Worm (Caenorhabditis elegans): ENCODE results near the gene tbp-1.

tbp-1 gene

DNA sequence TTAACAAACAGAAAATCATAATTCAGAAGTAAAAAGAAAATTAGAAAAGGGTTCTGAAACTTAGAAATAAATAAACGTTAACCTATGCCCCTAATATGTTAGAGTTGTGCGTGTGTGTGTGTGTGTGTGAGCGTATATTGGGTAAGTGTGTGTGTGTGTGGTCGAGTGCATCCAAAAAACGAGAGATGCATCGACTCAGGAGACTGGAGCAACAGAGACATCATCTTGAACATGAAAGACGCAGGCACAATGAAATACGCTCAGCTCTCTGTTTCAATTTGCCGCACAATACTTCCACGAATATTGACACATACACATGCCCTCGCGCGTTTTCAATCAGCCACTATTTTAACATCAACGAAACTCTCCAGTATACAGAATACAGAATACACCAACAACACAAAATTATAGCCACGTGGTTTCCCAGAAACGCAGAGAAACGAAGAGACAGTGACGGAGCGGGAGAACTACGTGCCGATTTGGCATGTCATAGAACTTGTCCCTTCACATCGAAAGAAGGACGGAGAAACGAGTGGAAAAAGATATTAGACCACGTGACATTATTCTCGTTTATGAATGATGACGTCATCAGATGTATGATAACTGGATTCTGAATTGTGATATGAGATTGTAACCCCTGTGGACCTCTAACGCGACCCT, 7.6 kb upstream of the tbp-1 start (continued):
- TF ChIP-seq hmg-1.1 (GFP tag; IDR thresholded peaks at IDR 0.05) (peak; percentile 35; the same call in 1 of the 2 replicates), Y75B8A.6 (GFP tag; IDR thresholded peaks at IDR 0.05) (no peak), nhr-41 (GFP tag; IDR thresholded peaks at IDR 0.05) (no peak), rbr-2 (tag; optimal IDR thresholded peaks at IDR 0.05) (peak; percentile 55)

DNA sequence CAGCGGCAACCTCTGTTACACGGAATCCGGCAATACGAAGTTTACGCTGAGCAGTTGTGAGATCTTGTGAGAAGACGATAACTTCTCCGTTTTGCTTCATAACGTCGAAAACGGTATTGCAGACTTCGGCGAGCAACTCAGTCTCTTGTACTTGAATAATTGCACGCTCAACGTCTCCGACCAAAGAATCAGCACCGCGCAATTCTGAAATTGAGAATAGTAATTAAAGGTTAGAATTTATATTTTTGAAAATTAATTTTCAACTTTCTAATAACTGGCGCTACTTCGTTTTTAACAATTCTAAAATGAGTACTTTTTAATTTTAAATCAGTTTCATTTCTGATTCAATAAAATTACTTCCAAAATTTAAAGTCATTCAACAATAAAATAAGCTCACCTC, 5.3 kb upstream of the tbp-1 start:
- TF ChIP-seq unc-62 (GFP tag; optimal IDR thresholded peaks at IDR 0.05 in 1 of 2) = peak in 1 of 2 experiments; percentile 91
- no peak for TF ChIP-seq unc-62 (tag; optimal IDR thresholded peaks at IDR 0.05)
- no peak for TF ChIP-seq lir-3 (tag; optimal IDR thresholded peaks at IDR 0.05)

DNA sequence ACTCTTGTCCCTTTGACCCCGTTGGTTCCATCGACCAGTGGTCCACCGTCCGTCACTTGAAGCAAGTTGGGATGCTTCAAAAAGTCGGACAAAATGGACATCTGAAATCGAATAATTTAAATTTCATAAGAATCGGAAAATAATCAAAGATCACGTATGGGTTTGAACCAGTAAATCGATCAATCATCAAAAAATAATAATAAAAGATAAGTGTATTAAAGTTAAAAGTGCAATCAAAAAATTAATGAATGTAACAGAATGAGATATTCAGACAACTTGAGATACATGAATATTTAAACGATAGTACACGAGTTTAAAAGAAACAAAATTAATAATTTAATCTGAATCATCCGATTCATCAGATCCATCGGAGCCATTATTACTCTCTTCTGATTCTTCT, 4.9 kb upstream of the tbp-1 start, which contains the start of gene T20B12.7:
Gene T20B12.7 (minus strand): TSS at position 101 of the 400 bp plus-strand sequence.
- TF ChIP-seq saeg-2 (GFP tag; IDR thresholded peaks at IDR 0.05) (no peak), ceh-62 (tag; optimal IDR thresholded peaks at IDR 0.05) (no peak), snpc-1.2 (GFP tag; IDR thresholded peaks at IDR 0.05) (no peak), daf-8 (GFP tag; IDR thresholded peaks at IDR 0.05) (no peak), ctbp-1 (GFP tag; IDR thresholded peaks at IDR 0.05) (no peak), ZK337.2 (GFP tag; IDR thresholded peaks at IDR 0.05) (no peak), Y75B8A.6 (GFP tag; IDR thresholded peaks at IDR 0.05) (no peak), F44E2.7 (GFP tag; IDR thresholded peaks at IDR 0.05) (no peak), egl-27 (tag; optimal IDR thresholded peaks at IDR 0.05) (no peak), ces-1 (GFP tag; optimal IDR thresholded peaks at IDR 0.05) (no peak), ztf-11 (tag; optimal IDR thresholded peaks at IDR 0.05) (no peak), nhr-6 (tag; optimal IDR thresholded peaks at IDR 0.05) (no peak), nhr-77 (tag; optimal IDR thresholded peaks at IDR 0.05) (no peak), ceh-28 (tag; optimal IDR thresholded peaks at IDR 0.05) (no peak), D1046.2 (GFP tag; IDR thresholded peaks at IDR 0.05) (no peak), daf-12 (tag; optimal IDR thresholded peaks at IDR 0.05) (no peak), jun-1 (tag; optimal IDR thresholded peaks at IDR 0.05) (no peak), F37D6.2 (tag; optimal IDR thresholded peaks at IDR 0.05) (no peak)

DNA sequence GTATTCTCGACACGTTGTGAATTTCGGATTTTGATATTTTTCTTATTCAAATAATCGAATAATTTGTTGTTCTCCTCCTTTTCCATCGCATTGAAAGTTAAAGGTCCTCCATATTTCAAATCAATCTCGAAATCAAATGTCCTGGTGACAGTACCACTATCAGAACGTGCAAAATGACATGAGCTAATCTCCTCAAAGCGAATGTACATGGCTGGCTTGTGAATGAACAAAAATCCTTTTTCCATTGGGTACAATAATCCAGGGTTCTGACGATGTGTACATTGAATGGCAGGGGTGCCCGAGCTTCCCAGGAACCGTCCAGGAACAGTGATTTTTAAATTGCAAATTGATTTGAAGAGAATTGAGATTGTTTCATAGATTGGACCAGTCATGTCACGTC, 3.7 kb upstream of the tbp-1 start:
- peak; percentile 91 for TF ChIP-seq aha-1 (tag)
- no peak for TF ChIP-seq F44E2.7 (GFP tag; IDR thresholded peaks at IDR 0.05)

DNA sequence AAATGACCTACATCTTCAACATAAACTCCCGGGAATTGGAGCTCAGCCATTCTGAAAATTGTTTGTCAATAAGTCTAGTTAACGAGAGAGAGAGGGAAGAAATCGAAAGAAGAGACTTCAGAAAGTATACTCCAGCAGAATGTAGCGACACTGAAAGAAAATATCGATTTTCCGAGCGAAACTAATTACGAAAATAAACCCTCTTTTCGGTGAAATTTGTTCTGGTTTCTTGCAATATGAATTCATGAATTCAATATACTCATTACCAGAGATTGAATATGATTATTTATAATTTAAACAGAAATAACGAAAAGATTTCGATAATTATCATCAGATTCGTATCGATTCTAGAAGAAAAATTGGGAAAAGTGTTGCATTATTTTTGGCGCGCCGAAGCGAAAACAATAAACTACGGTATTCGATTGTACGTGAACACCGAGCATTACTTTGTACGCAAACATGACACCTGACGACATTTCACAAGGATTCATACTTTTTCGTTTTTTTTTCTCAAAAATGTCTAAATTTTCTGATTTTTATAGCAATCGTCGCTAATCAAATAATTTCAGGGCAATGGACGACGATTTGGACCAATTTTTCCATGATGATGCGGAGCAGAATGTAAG, 2.2 kb upstream of the tbp-1 start, which contains the start of the genes hmg-4 and T20B12.3:
Gene hmg-4 (minus strand): TSS at position 51 of the 626 bp plus-strand sequence.
Gene T20B12.3 (plus strand): TSS at position 570 of the 626 bp plus-strand sequence.
- peak; percentile 44 for TF ChIP-seq T20F7.1 (GFP tag; optimal IDR thresholded peaks at IDR 0.05)
- TF ChIP-seq nhr-102 (tag; optimal IDR thresholded peaks at IDR 0.05) = no peak
- TF ChIP-seq T26A8.4 (GFP tag; IDR thresholded peaks at IDR 0.05) = no peak
- peak; percentile 34 for TF ChIP-seq mep-1 (tag; optimal IDR thresholded peaks at IDR 0.05)
- peak; percentile 34 for TF ChIP-seq unc-130 (GFP tag; optimal IDR thresholded peaks at IDR 0.05)
- TF ChIP-seq daf-16 (GFP tag; optimal IDR thresholded peaks at IDR 0.05) = no peak
- peak; percentile 36 for TF ChIP-seq daf-16 (tag; optimal IDR thresholded peaks at IDR 0.05)
- peak in 1 of 2 experiments; percentile 98 for TF ChIP-seq lsy-2 (tag; optimal IDR thresholded peaks at IDR 0.05)
- no peak for TF ChIP-seq ceh-44 (GFP tag; IDR thresholded peaks at IDR 0.05)
- no peak for TF ChIP-seq nhr-237 (tag; optimal IDR thresholded peaks at IDR 0.05)
- peak; percentile 11 for TF ChIP-seq rbr-2 (tag; optimal IDR thresholded peaks at IDR 0.05)
- peak; percentile 15 for TF ChIP-seq dve-1 (tag; optimal IDR thresholded peaks at IDR 0.05; ENCODE audit: insufficient read depth)
- TF ChIP-seq hlh-30 (tag; optimal IDR thresholded peaks at IDR 0.05; ENCODE audit: insufficient read depth) = peak; percentile 51
- no peak for TF ChIP-seq cey-2 (tag; optimal IDR thresholded peaks at IDR 0.05; ENCODE audit: borderline replicate concordance, insufficient read depth)
- TF ChIP-seq mes-2 (tag; optimal IDR thresholded peaks at IDR 0.05; ENCODE audit: poor library complexity, severe bottlenecking) = peak; percentile 62
- peak; percentile 61 for TF ChIP-seq dpl-1 (GFP tag; optimal IDR thresholded peaks at IDR 0.05)
- TF ChIP-seq lin-38 (GFP tag; IDR thresholded peaks at IDR 0.05) = peak; percentile 53
